Fruit fly (Drosophila melanogaster) whole organism: Measurements from ENCODE around the gene ZnT77C.

Experiments
- CG8478 ChIP-seq: fragments of >200 bp; optimal IDR thresholded peaks from 2 replicates; lab custom pipeline; 2018; ENCODE audit warnings: inconsistent platforms
- Dll ChIP-seq: fragments of >200 bp; optimal IDR thresholded peaks from 2 replicates; lab custom pipeline; 2017
- EcR ChIP-seq, 2 experiments: fragments of >200 bp; optimal IDR thresholded peaks; 2 replicates each; lab custom pipeline; 2017; ENCODE audit warnings: missing biosample characterization in 2 of 2, missing genetic modification characterization in 2 of 2, missing genetic modification reagents in 2 of 2
- pan ChIP-seq: fragments of >200 bp; optimal IDR thresholded peaks from 2 replicates; lab custom pipeline; 2017
- psq ChIP-seq: fragments of >200 bp; optimal IDR thresholded peaks from 2 replicates; lab custom pipeline; 2017
- usp ChIP-seq: fragments of >200 bp; optimal IDR thresholded peaks from 2 replicates; lab custom pipeline; 2017; ENCODE audit warnings: missing biosample characterization, missing genetic modification characterization, mixed read lengths

ZnT77C gene

dm6 chr3L:20530347-20531177 lies 35.8 kb upstream of the ZnT77C start:
- TF ChIP-seq psq (lab: Kevin White, UChicago) (no peak), CG8478 (lab: Kevin White, UChicago) (no peak), EcR (GFP tag; optimal IDR thresholded peaks at IDR 0.05; lab: Kevin White, UChicago) (no peak), usp (GFP tag; lab: Kevin White, UChicago) (no peak), pan (lab: Kevin White, UChicago) (no peak), Dll (lab: Kevin White, UChicago) (no peak)

dm6 chr3L:20529918-20530317 lies 35.2 kb upstream of the ZnT77C start:
- TF ChIP-seq CG8478 (lab: Kevin White, UChicago), result no peak
- no peak for TF ChIP-seq psq (lab: Kevin White, UChicago)
- TF ChIP-seq usp (GFP tag; lab: Kevin White, UChicago), result no peak
- TF ChIP-seq pan (lab: Kevin White, UChicago), result no peak
- no peak for TF ChIP-seq EcR (GFP tag; optimal IDR thresholded peaks at IDR 0.05; lab: Kevin White, UChicago)
- TF ChIP-seq Dll (lab: Kevin White, UChicago), result no peak

- TF ChIP-seq CG8478 (lab: Kevin White, UChicago) (no peak), pan (lab: Kevin White, UChicago) (no peak), Dll (lab: Kevin White, UChicago) (no peak), EcR (GFP tag; optimal IDR thresholded peaks at IDR 0.05; lab: Kevin White, UChicago) (no peak), usp (GFP tag; lab: Kevin White, UChicago) (no peak), psq (lab: Kevin White, UChicago) (no peak)
Measured at dm6 chr3L:20526196-20526740, 31.5 kb upstream of the ZnT77C start, which contains the start of gene Nubp2. Gene Nubp2, plus strand, starts transcription at chr3L:20526576.

- TF ChIP-seq Dll (lab: Kevin White, UChicago) (no peak), pan (lab: Kevin White, UChicago) (no peak), usp (GFP tag; lab: Kevin White, UChicago) (no peak), CG8478 (lab: Kevin White, UChicago) (no peak), EcR (GFP tag; optimal IDR thresholded peaks at IDR 0.05; lab: Kevin White, UChicago) (no peak), psq (lab: Kevin White, UChicago) (no peak)
Measured at dm6 chr3L:20526143-20526195, 31.2 kb upstream of the ZnT77C start, which contains the start of gene Pss. Gene Pss, minus strand, starts transcription at chr3L:20526174.

- TF ChIP-seq CG8478 (lab: Kevin White, UChicago) (no peak), Dll (lab: Kevin White, UChicago) (no peak), EcR (GFP tag; optimal IDR thresholded peaks at IDR 0.05; lab: Kevin White, UChicago) (no peak), usp (GFP tag; lab: Kevin White, UChicago) (no peak), psq (lab: Kevin White, UChicago) (no peak), pan (lab: Kevin White, UChicago) (no peak)
Measured at dm6 chr3L:20525743-20526142, 31.0 kb upstream of the ZnT77C start.

dm6 chr3L:20524409-20525010 lies 29.8 kb upstream of the ZnT77C start:
- TF ChIP-seq CG8478 (lab: Kevin White, UChicago), result no peak
- no peak for TF ChIP-seq pan (lab: Kevin White, UChicago)
- no peak for TF ChIP-seq EcR (GFP tag; optimal IDR thresholded peaks at IDR 0.05; lab: Kevin White, UChicago)
- TF ChIP-seq usp (GFP tag; lab: Kevin White, UChicago), result no peak
- no peak for TF ChIP-seq psq (lab: Kevin White, UChicago)
- TF ChIP-seq Dll (lab: Kevin White, UChicago), result no peak

- TF ChIP-seq pan (lab: Kevin White, UChicago) (no peak), CG8478 (lab: Kevin White, UChicago) (no peak), usp (GFP tag; lab: Kevin White, UChicago) (no peak), Dll (lab: Kevin White, UChicago) (no peak), EcR (GFP tag; optimal IDR thresholded peaks at IDR 0.05; lab: Kevin White, UChicago) (no peak), psq (lab: Kevin White, UChicago) (no peak)
Measured at dm6 chr3L:20520687-20521169, 26.0 kb upstream of the ZnT77C start, which contains the start of the genes mTerf3 and CG5104. Gene mTerf3, minus strand, starts transcription at chr3L:20520772. Gene CG5104, plus strand, starts transcription at chr3L:20521009.

- TF ChIP-seq pan (lab: Kevin White, UChicago) (no peak), CG8478 (lab: Kevin White, UChicago) (no peak), usp (GFP tag; lab: Kevin White, UChicago) (no peak), Dll (lab: Kevin White, UChicago) (no peak), psq (lab: Kevin White, UChicago) (no peak)
Measured at dm6 chr3L:20518805-20519503, 24.2 kb upstream of the ZnT77C start, which contains the start of gene BNIP3. Gene BNIP3, minus strand, starts transcription at chr3L:20519393.

- TF ChIP-seq pan (lab: Kevin White, UChicago) (no peak), Dll (lab: Kevin White, UChicago) (no peak), usp (GFP tag; lab: Kevin White, UChicago) (no peak), CG8478 (lab: Kevin White, UChicago) (no peak), psq (lab: Kevin White, UChicago) (peak; percentile 55), EcR (GFP tag; optimal IDR thresholded peaks at IDR 0.05; lab: Kevin White, UChicago) (peak in 1 of 2 experiments; percentile 8)
Measured at dm6 chr3L:20517897-20518804, 23.4 kb upstream of the ZnT77C start.
